Fruit fly (Drosophila melanogaster): Measurements from ENCODE around the gene CG11403.
A peak's percentile ranks its signal among the peaks of the same experiment; 100 is the strongest.

CG11403 gene

DNA sequence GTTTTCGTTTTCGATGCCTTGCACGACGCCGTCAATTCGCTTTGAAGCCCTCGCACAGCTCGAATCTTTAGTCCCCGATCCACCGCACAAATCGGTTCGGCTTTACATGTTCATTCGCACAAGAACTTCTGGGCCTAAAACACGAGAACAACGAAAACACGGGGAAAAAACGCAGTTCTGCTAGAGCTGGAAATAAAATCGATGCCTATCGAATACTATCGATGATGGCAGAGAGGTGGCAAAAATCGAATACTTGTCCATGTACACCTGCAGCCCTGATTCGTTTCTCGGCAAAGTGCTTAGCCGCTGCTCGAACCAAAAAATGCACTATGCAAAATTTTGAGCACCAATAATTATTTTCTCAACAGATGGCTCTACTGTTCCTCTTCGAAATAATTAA is 3.2 kb downstream of the CG11403 start, which contains the start of gene CG3638 (continued):
- no peak for TF ChIP-seq lola (GFP tag; optimal IDR thresholded peaks at IDR 0.05)
- TF ChIP-seq sug (tag; optimal IDR thresholded peaks at IDR 0.05) = peak; percentile 32
- TF ChIP-seq HmgD (GFP tag; optimal IDR thresholded peaks at IDR 0.05) = peak; percentile 81
- peak; percentile 0 for TF ChIP-seq CG12299 (tag; optimal IDR thresholded peaks at IDR 0.05)
- TF ChIP-seq Mes4 (GFP tag; optimal IDR thresholded peaks at IDR 0.05) = no peak
- peak; percentile 42 for TF ChIP-seq CG10979 (tag; optimal IDR thresholded peaks at IDR 0.05)
- no peak for TF ChIP-seq CG8359 (GFP tag; optimal IDR thresholded peaks at IDR 0.05; ENCODE audit: borderline replicate concordance)
- peak; percentile 50 for TF ChIP-seq nmo (GFP tag; optimal IDR thresholded peaks at IDR 0.05)
- TF ChIP-seq Atf3 (GFP tag; optimal IDR thresholded peaks at IDR 0.05) = peak; percentile 60
- TF ChIP-seq Dip3 (GFP tag; optimal IDR thresholded peaks at IDR 0.05) = no peak
- TF ChIP-seq NC2α (GFP tag; optimal IDR thresholded peaks at IDR 0.05) = no peak
- TF ChIP-seq cas (GFP tag; IDR thresholded peaks at IDR 0.05) = no peak
- peak; percentile 58 for TF ChIP-seq CG2712 (tag; optimal IDR thresholded peaks at IDR 0.05)
- peak; percentile 39 for TF ChIP-seq p53 (GFP tag; optimal IDR thresholded peaks at IDR 0.05)
- TF ChIP-seq CG5245 (GFP tag; optimal IDR thresholded peaks at IDR 0.05) = no peak
- TF ChIP-seq CG31388 (GFP tag; optimal IDR thresholded peaks at IDR 0.05) = no peak
- peak; percentile 46; the same call in 1 of the 3 replicates for TF ChIP-seq CG7963 (GFP tag; IDR thresholded peaks at IDR 0.05; ENCODE audit: partially characterized antibody)
- no peak for TF ChIP-seq klu (GFP tag; IDR thresholded peaks at IDR 0.05)
- peak; percentile 58 for TF ChIP-seq CG12155 (GFP tag; optimal IDR thresholded peaks at IDR 0.05)
- TF ChIP-seq CG13123 (GFP tag; optimal IDR thresholded peaks at IDR 0.05) = no peak
- TF ChIP-seq YL-1 (GFP tag; optimal IDR thresholded peaks at IDR 0.05) = peak; percentile 37
- TF ChIP-seq tin (GFP tag; optimal IDR thresholded peaks at IDR 0.05) = peak; percentile 9
- peak; percentile 51 to 55 for TF ChIP-seq dpn (GFP tag; optimal IDR thresholded peaks at IDR 0.05)
- peak; percentile 67 for TF ChIP-seq Deaf1 (tag; optimal IDR thresholded peaks at IDR 0.05)
- no peak for TF ChIP-seq peb (GFP tag; IDR thresholded peaks at IDR 0.05)
- TF ChIP-seq vnd (GFP tag; IDR thresholded peaks at IDR 0.05; ENCODE audit: partially characterized antibody) = peak; percentile 42; the same call in 1 of the 3 replicates
- no peak for TF ChIP-seq Neu2 (GFP tag; optimal IDR thresholded peaks at IDR 0.05; ENCODE audit: borderline replicate concordance)
- peak; percentile 73 for TF ChIP-seq cg (GFP tag; optimal IDR thresholded peaks at IDR 0.05)
- TF ChIP-seq dmrt11E (tag; optimal IDR thresholded peaks at IDR 0.05) = no peak
- TF ChIP-seq CG18262 (tag; optimal IDR thresholded peaks at IDR 0.05) = no peak
- TF ChIP-seq D (optimal IDR thresholded peaks at IDR 0.05) = no peak
- TF ChIP-seq D (GFP tag; optimal IDR thresholded peaks at IDR 0.05) = no peak
- TF ChIP-seq CG15269 (tag; optimal IDR thresholded peaks at IDR 0.05) = no peak
- TF ChIP-seq CG9797 (GFP tag; optimal IDR thresholded peaks at IDR 0.05) = peak; percentile 65
- TF ChIP-seq CG2202 (tag; optimal IDR thresholded peaks at IDR 0.05) = no peak
- TF ChIP-seq CG15601 (tag; optimal IDR thresholded peaks at IDR 0.05) = peak; percentile 24
- TF ChIP-seq scrt (GFP tag; optimal IDR thresholded peaks at IDR 0.05) = peak; percentile 15
- TF ChIP-seq lilli (GFP tag; optimal IDR thresholded peaks at IDR 0.05) = peak; percentile 64
- TF ChIP-seq schlank (tag; optimal IDR thresholded peaks at IDR 0.05) = no peak
- peak; percentile 93 for TF ChIP-seq pita (GFP tag; optimal IDR thresholded peaks at IDR 0.05)
- TF ChIP-seq HLH54F (GFP tag; optimal IDR thresholded peaks at IDR 0.05) = peak; percentile 11
- no peak for TF ChIP-seq CG6654 (GFP tag; optimal IDR thresholded peaks at IDR 0.05)
- peak; percentile 55 for TF ChIP-seq Sin3A (optimal IDR thresholded peaks at IDR 0.05)
- TF ChIP-seq Sry-β (GFP tag; optimal IDR thresholded peaks at IDR 0.05) = no peak
- no peak for TF ChIP-seq CG6765 (GFP tag; optimal IDR thresholded peaks at IDR 0.05)
- TF ChIP-seq sens (GFP tag) = peak; percentile 81
- TF ChIP-seq vvl (GFP tag; IDR thresholded peaks at IDR 0.05) = peak; percentile 49
- TF ChIP-seq knrl (GFP tag; IDR thresholded peaks at IDR 0.05; ENCODE audit: partially characterized antibody) = peak; percentile 76
- TF ChIP-seq wdn (GFP tag; IDR thresholded peaks at IDR 0.05) = no peak
- peak; percentile 24 for TF ChIP-seq Atf-2 (GFP tag; optimal IDR thresholded peaks at IDR 0.05)
- TF ChIP-seq row (GFP tag; IDR thresholded peaks at IDR 0.05) = peak; percentile 46
- peak; percentile 36 for TF ChIP-seq fu2 (GFP tag; optimal IDR thresholded peaks at IDR 0.05)
